Worm (Caenorhabditis elegans) whole organism, L1 larva: ENCODE results near the gene hsb-1.

ENCODE experiments used
- F16B12.6 ChIP-seq: fragments of 150-350 bp; optimal IDR thresholded peaks from 2 replicates; lab custom pipeline; 2014; ENCODE audit warnings: missing biosample characterization, missing genetic modification characterization
- Y116A8C.19 ChIP-seq: sonication (generic microtip); optimal IDR thresholded peaks from 2 replicates; lab custom pipeline; 2016; ENCODE audit warnings: missing compliant biosample characterization, missing genetic modification characterization, borderline replicate concordance
- aly-2 ChIP-seq: fragments of 150-350 bp; optimal IDR thresholded peaks from 2 replicates; lab custom pipeline; 2014; ENCODE audit warnings: missing biosample characterization, missing genetic modification characterization
- blmp-1 ChIP-seq: fragments of 150-350 bp; optimal IDR thresholded peaks from 2 replicates; lab custom pipeline; 2014; ENCODE audit warnings: missing biosample characterization, missing genetic modification characterization
- ceh-63 ChIP-seq: fragments of 200-800 bp; sonication (Bioruptor generic); optimal IDR thresholded peaks from 2 replicates; lab custom pipeline; 2018; ENCODE audit warnings: mild to moderate bottlenecking, missing genetic modification characterization, missing compliant biosample characterization
- ceh-8 ChIP-seq: fragments of 200-800 bp; sonication (Bioruptor generic); optimal IDR thresholded peaks from 2 replicates; lab custom pipeline; 2018; ENCODE audit warnings: mild to moderate bottlenecking, missing genetic modification characterization, moderate library complexity, missing compliant biosample characterization
- ceh-82 ChIP-seq, 3 experiments: fragments of 150-350 bp in 1 of 3; sonication (generic microtip) in 2 of 3; optimal IDR thresholded peaks; 2 replicates each; lab custom pipeline; 2014 to 2017; ENCODE audit warnings: missing biosample characterization in 3 of 3, missing genetic modification characterization in 3 of 3
- dpl-1 ChIP-seq, 3 experiments: fragments of 150-350 bp in 2 of 3; sonication (generic microtip) in 1 of 3; optimal IDR thresholded peaks; 2 replicates each; lab custom pipeline; 2014 to 2017; ENCODE audit warnings: missing biosample characterization in 3 of 3, missing genetic modification characterization in 3 of 3, missing genetic modification reagents in 3 of 3
- efl-1 ChIP-seq, 4 experiments: fragments of 150-350 bp; optimal IDR thresholded peaks in 3 of 4; peaks in 1 of 4; 1 replicate in 1 of 4; 2 replicates in 3 of 4; lab custom pipeline; 2014; ENCODE audit warnings: missing biosample characterization in 2 of 4, missing genetic modification characterization in 2 of 4, missing genetic modification reagents in 2 of 4
- egl-13 ChIP-seq: sonication (generic microtip); optimal IDR thresholded peaks from 2 replicates; lab custom pipeline; 2016; ENCODE audit warnings: missing genotype, missing genetic modification reagents, missing genetic modification characterization, missing compliant biosample characterization
- egl-27 ChIP-seq, 2 experiments: fragments of 150-350 bp in 1 of 2; sonication (generic microtip); optimal IDR thresholded peaks; 3 replicates each; lab custom pipeline; 2017 to 2018; ENCODE audit warnings: missing biosample characterization in 2 of 2, missing genetic modification characterization in 2 of 2, missing genetic modification reagents in 2 of 2
- elt-2 ChIP-seq: sonication (generic microtip); optimal IDR thresholded peaks from 2 replicates; lab custom pipeline; 2016; ENCODE audit warnings: missing genetic modification characterization, mild to moderate bottlenecking, inconsistent platforms, missing compliant biosample characterization, missing genetic modification reagents
- elt-3 ChIP-seq, 6 experiments: fragments of 150-350 bp in 1 of 6; sonication (generic microtip); optimal IDR thresholded peaks; 2 replicates each; lab custom pipeline; 2017 to 2018; ENCODE audit warnings: missing biosample characterization in 6 of 6, missing genetic modification characterization in 6 of 6, inconsistent platforms in 1 of 6
- ets-5 ChIP-seq: fragments of 200-800 bp; sonication (Bioruptor generic); IDR thresholded peaks from 2 replicates; pipeline ENCODE4 v1.3.6; 2022; ENCODE audit warnings: missing genetic modification characterization, missing compliant biosample characterization
- fos-1 ChIP-seq: fragments of 150-350 bp; optimal IDR thresholded peaks from 2 replicates; lab custom pipeline; 2014; ENCODE audit warnings: missing biosample characterization, missing genetic modification characterization
- grh-1 ChIP-seq: fragments of 200-800 bp; sonication (Bioruptor generic); IDR thresholded peaks from 2 replicates; pipeline ENCODE4 v1.3.6; 2022; ENCODE audit warnings: missing genetic modification reagents, missing genetic modification characterization, missing compliant biosample characterization
- hpl-2 ChIP-seq: fragments of 150-350 bp; optimal IDR thresholded peaks from 2 replicates; lab custom pipeline; 2014; ENCODE audit warnings: missing biosample characterization, missing genetic modification reagents, missing genetic modification characterization
- irx-1 ChIP-seq: sonication (generic microtip); optimal IDR thresholded peaks from 2 replicates; lab custom pipeline; 2016; ENCODE audit warnings: missing genetic modification characterization, missing compliant biosample characterization
- isw-1 ChIP-seq: fragments of 200-800 bp; sonication (Bioruptor generic); IDR thresholded peaks from 2 replicates; pipeline ENCODE4 v1.3.6; 2022; ENCODE audit warnings: missing genetic modification characterization, missing compliant biosample characterization
- jun-1 ChIP-seq: fragments of 150-350 bp; optimal IDR thresholded peaks from 2 replicates; lab custom pipeline; 2014; ENCODE audit warnings: missing biosample characterization, missing genetic modification reagents, missing genetic modification characterization
- lin-14 ChIP-seq: fragments of 200-800 bp; sonication (Bioruptor generic); optimal IDR thresholded peaks from 2 replicates; lab custom pipeline; 2018; ENCODE audit warnings: mild to moderate bottlenecking, missing genetic modification characterization, moderate library complexity, missing compliant biosample characterization
- lin-35 ChIP-seq, 2 experiments: fragments of 150-350 bp; optimal IDR thresholded peaks; 2 replicates each; lab custom pipeline; 2014; ENCODE audit warnings: missing biosample characterization in 2 of 2, missing genetic modification characterization in 2 of 2, missing genetic modification reagents in 2 of 2
- lin-39 ChIP-seq: fragments of 150-350 bp; optimal IDR thresholded peaks from 2 replicates; lab custom pipeline; 2014; ENCODE audit warnings: missing biosample characterization, missing genetic modification reagents, missing genetic modification characterization
- lsy-2 ChIP-seq, 2 experiments: fragments of 150-350 bp; optimal IDR thresholded peaks; 2 replicates each; lab custom pipeline; 2014; ENCODE audit warnings: missing biosample characterization in 2 of 2, missing genetic modification characterization in 2 of 2
- mdl-1 ChIP-seq, 2 experiments: fragments of 150-350 bp; optimal IDR thresholded peaks; 2 replicates each; lab custom pipeline; 2014 to 2017; ENCODE audit warnings: missing biosample characterization in 2 of 2, missing genetic modification characterization in 2 of 2, inconsistent platforms in 1 of 2
- mep-1 ChIP-seq: fragments of 150-350 bp; optimal IDR thresholded peaks from 2 replicates; lab custom pipeline; 2014; ENCODE audit warnings: missing biosample characterization, missing genetic modification characterization
- nhr-11 ChIP-seq: fragments of 150-350 bp; optimal IDR thresholded peaks from 2 replicates; lab custom pipeline; 2014; ENCODE audit warnings: missing biosample characterization, missing genetic modification characterization
- nhr-47 ChIP-seq: sonication (generic microtip); optimal IDR thresholded peaks from 2 replicates; lab custom pipeline; 2016; ENCODE audit warnings: mild to moderate bottlenecking, missing genetic modification characterization, moderate library complexity, missing compliant biosample characterization
- nhr-71 ChIP-seq: sonication (generic microtip); optimal IDR thresholded peaks from 2 replicates; lab custom pipeline; 2016; ENCODE audit warnings: mild to moderate bottlenecking, missing genetic modification characterization, moderate library complexity, missing compliant biosample characterization
- nhr-77 ChIP-seq: fragments of 150-350 bp; optimal IDR thresholded peaks from 2 replicates; lab custom pipeline; 2014; ENCODE audit warnings: missing biosample characterization, missing genetic modification characterization
- nhr-84 ChIP-seq: sonication (generic microtip); optimal IDR thresholded peaks from 2 replicates; lab custom pipeline; 2017; ENCODE audit warnings: missing biosample characterization, missing genetic modification characterization
- nhr-85 ChIP-seq: sonication (generic microtip); peaks from one replicate; lab custom pipeline; 2016; ENCODE audit warnings: missing genetic modification characterization, inconsistent platforms, missing compliant biosample characterization
- nhr-90 ChIP-seq: sonication (generic microtip); optimal IDR thresholded peaks from 2 replicates; lab custom pipeline; 2016; ENCODE audit warnings: mild to moderate bottlenecking, missing genetic modification characterization, missing compliant biosample characterization; ENCODE audit not compliant: poor library complexity
- rnt-1 ChIP-seq: sonication (generic microtip); optimal IDR thresholded peaks from 2 replicates; lab custom pipeline; 2016; ENCODE audit warnings: mild to moderate bottlenecking, missing genetic modification characterization, moderate library complexity, missing compliant biosample characterization
- skn-1 ChIP-seq: fragments of 150-350 bp; optimal IDR thresholded peaks from 2 replicates; lab custom pipeline; 2014; ENCODE audit warnings: missing biosample characterization, missing genetic modification characterization
- snu-23 ChIP-seq: sonication (generic microtip); optimal IDR thresholded peaks from 2 replicates; lab custom pipeline; 2016; ENCODE audit warnings: missing genetic modification characterization, missing compliant biosample characterization
- swsn-7 ChIP-seq: sonication (generic microtip); optimal IDR thresholded peaks from 2 replicates; lab custom pipeline; 2016; ENCODE audit warnings: missing genetic modification characterization, missing compliant biosample characterization
- unc-130 ChIP-seq: fragments of 150-350 bp; optimal IDR thresholded peaks from 2 replicates; lab custom pipeline; 2017; ENCODE audit warnings: missing biosample characterization, missing genetic modification characterization, inconsistent platforms
- unc-30 ChIP-seq: sonication (generic microtip); optimal IDR thresholded peaks from 2 replicates; lab custom pipeline; 2017; ENCODE audit warnings: missing biosample characterization, missing genetic modification characterization
- unc-98 ChIP-seq: fragments of 200-800 bp; sonication (Bioruptor generic); IDR thresholded peaks from 2 replicates; pipeline ENCODE4 v1.3.6; 2022; ENCODE audit warnings: missing genetic modification characterization, missing compliant biosample characterization
- ztf-11 ChIP-seq, 2 experiments: sonication (generic microtip); optimal IDR thresholded peaks; 2 replicates each; lab custom pipeline; 2016 to 2017; ENCODE audit warnings: missing genetic modification characterization in 2 of 2, missing biosample characterization in 1 of 2, missing compliant biosample characterization in 1 of 2
- ztf-4 ChIP-seq: fragments of 150-350 bp; optimal IDR thresholded peaks from 2 replicates; lab custom pipeline; 2014; ENCODE audit warnings: missing biosample characterization, missing genetic modification characterization

The hsb-1 gene

ce11 chrIV:12567176-12567892, at the start of gene hsb-1, which contains the start of gene let-99:
Gene hsb-1 (minus strand): TSS chrIV:12567226.
Gene let-99 (plus strand): TSS chrIV:12567842.
- peak; percentile 69 to 84 for TF ChIP-seq efl-1 (optimal IDR thresholded peaks at IDR 0.05; lab: Kevin White, UChicago)
- peak; percentile 40 to 83 for TF ChIP-seq efl-1 (GFP tag; optimal IDR thresholded peaks at IDR 0.05 in 1 of 2; lab: Kevin White, UChicago)
- TF ChIP-seq skn-1 = no peak
- peak in 2 of 3 experiments; percentile 12 to 21 for TF ChIP-seq ceh-82 (tag; optimal IDR thresholded peaks at IDR 0.05; lab: Kevin White, UChicago)
- TF ChIP-seq rnt-1 (tag; lab: Kevin White, UChicago) = peak; percentile 66
- TF ChIP-seq swsn-7 (tag; lab: Kevin White, UChicago) = peak; percentile 27
- peak; percentile 84 for TF ChIP-seq lin-14 (GFP tag; lab: Kevin White, UChicago)
- no peak for TF ChIP-seq nhr-90 (tag; lab: Kevin White, UChicago)
- TF ChIP-seq blmp-1 = peak; percentile 19
- TF ChIP-seq mdl-1 (tag; optimal IDR thresholded peaks at IDR 0.05; lab: Kevin White, UChicago) = no peak
- peak; percentile 1 to 52 (median 52) for TF ChIP-seq dpl-1 (GFP tag; optimal IDR thresholded peaks at IDR 0.05; lab: Kevin White, UChicago)
- no peak for TF ChIP-seq grh-1
- TF ChIP-seq lin-35 (GFP tag; optimal IDR thresholded peaks at IDR 0.05; lab: Kevin White, UChicago) = peak; percentile 33 to 51

ce11 chrIV:12615122-12615745, 48.2 kb upstream of the hsb-1 start:
- TF ChIP-seq snu-23 (peak; percentile 9), blmp-1 (no peak), ceh-63 (GFP tag; lab: Kevin White, UChicago) (no peak), lsy-2 (tag; optimal IDR thresholded peaks at IDR 0.05; lab: Kevin White, UChicago) (peak in 1 of 2 experiments; percentile 14), nhr-71 (tag; lab: Kevin White, UChicago) (peak; percentile 37), lin-35 (GFP tag; optimal IDR thresholded peaks at IDR 0.05; lab: Kevin White, UChicago) (no peak), lin-14 (GFP tag; lab: Kevin White, UChicago) (peak; percentile 62), aly-2 (tag; lab: Kevin White, UChicago) (no peak), rnt-1 (tag; lab: Kevin White, UChicago) (peak; percentile 74)

- TF ChIP-seq egl-27 (tag; optimal IDR thresholded peaks at IDR 0.05; lab: Kevin White, UChicago) = no peak
- no peak for TF ChIP-seq nhr-47 (tag; lab: Kevin White, UChicago)
- TF ChIP-seq ztf-11 (tag; optimal IDR thresholded peaks at IDR 0.05; lab: Kevin White, UChicago) = no peak
- TF ChIP-seq unc-98 (GFP tag; lab: Robert Waterston, UW) = no peak
- no peak for TF ChIP-seq fos-1 (tag; lab: Kevin White, UChicago)
- no peak for TF ChIP-seq F16B12.6 (tag; lab: Kevin White, UChicago)
- TF ChIP-seq lin-35 (GFP tag; optimal IDR thresholded peaks at IDR 0.05; lab: Kevin White, UChicago) = no peak
- no peak for TF ChIP-seq unc-30 (tag; lab: Kevin White, UChicago)
- no peak for TF ChIP-seq ets-5
- TF ChIP-seq nhr-11 = no peak
- no peak for TF ChIP-seq Y116A8C.19 (tag; lab: Kevin White, UChicago)
- no peak for TF ChIP-seq unc-130 (tag; lab: Kevin White, UChicago)
Observed at ce11 chrIV:12614624-12615023, 47.6 kb upstream of the hsb-1 start, which contains the start of gene efa-6. Gene efa-6 (minus strand): TSS chrIV:12614724.

ce11 chrIV:12605401-12605800, 38.4 kb upstream of the hsb-1 start, which contains the start of gene Y55D9A.2:
Gene Y55D9A.2 (minus strand): TSS chrIV:12605431.
- TF ChIP-seq jun-1 (tag; lab: Kevin White, UChicago) (no peak), elt-2 (tag; lab: Kevin White, UChicago) (no peak), aly-2 (tag; lab: Kevin White, UChicago) (peak; percentile 75), hpl-2 (GFP tag; lab: Kevin White, UChicago) (no peak), egl-13 (no peak), nhr-85 (tag; lab: Kevin White, UChicago) (no peak), elt-3 (tag; optimal IDR thresholded peaks at IDR 0.05; lab: Kevin White, UChicago) (no peak), unc-130 (tag; lab: Kevin White, UChicago) (no peak), ceh-8 (GFP tag; lab: Kevin White, UChicago) (no peak), lin-39 (tag; lab: Kevin White, UChicago) (no peak), dpl-1 (GFP tag; optimal IDR thresholded peaks at IDR 0.05; lab: Kevin White, UChicago) (peak; percentile 19 to 62 (median 27)), irx-1 (no peak), nhr-84 (tag; lab: Kevin White, UChicago) (no peak), nhr-77 (tag; lab: Kevin White, UChicago) (peak; percentile 18), blmp-1 (no peak), ztf-11 (tag; optimal IDR thresholded peaks at IDR 0.05; lab: Kevin White, UChicago) (peak in 1 of 2 experiments; percentile 12), mep-1 (tag; lab: Kevin White, UChicago) (peak; percentile 71), ztf-4 (tag; lab: Kevin White, UChicago) (no peak), nhr-11 (no peak), egl-27 (tag; optimal IDR thresholded peaks at IDR 0.05; lab: Kevin White, UChicago) (no peak), isw-1 (GFP tag; lab: Robert Waterston, UW) (no peak)
